Fruit fly (Drosophila melanogaster) whole organism, larva: ENCODE data around the gene pug.

Source experiments
- noc ChIP-seq: fragments of 200-800 bp; sonication (Bioruptor generic); optimal IDR thresholded peaks from 3 replicates; lab custom pipeline; 2019; ENCODE audit warnings: missing biosample characterization, mild to moderate bottlenecking, missing genetic modification characterization, moderate library complexity

Gene pug

DNA sequence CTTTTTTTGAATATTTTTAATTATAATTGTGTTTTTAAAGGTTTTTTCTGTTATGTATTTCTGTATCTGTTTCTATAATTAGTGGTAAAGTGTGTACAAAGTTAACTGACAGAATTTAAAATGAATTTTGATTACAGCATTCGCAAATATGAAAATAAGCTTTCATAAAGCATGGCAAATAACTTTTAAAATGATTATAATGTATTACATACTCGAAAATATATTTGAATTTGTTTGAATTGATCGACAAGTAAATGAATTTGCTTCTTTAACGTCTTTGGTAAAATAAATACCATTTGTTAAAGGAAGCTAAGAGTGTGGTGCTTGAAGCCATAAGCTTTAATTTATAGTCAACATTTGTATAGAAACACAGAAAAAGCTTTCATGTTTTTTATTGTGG is 14.8 kb downstream of the pug start, which contains the start of gene CG14689:
Gene CG14689 (minus strand): TSS at position 101 of the 400 bp plus-strand sequence.
- TF ChIP-seq noc (tag; lab: Kevin White, UChicago): no peak

DNA sequence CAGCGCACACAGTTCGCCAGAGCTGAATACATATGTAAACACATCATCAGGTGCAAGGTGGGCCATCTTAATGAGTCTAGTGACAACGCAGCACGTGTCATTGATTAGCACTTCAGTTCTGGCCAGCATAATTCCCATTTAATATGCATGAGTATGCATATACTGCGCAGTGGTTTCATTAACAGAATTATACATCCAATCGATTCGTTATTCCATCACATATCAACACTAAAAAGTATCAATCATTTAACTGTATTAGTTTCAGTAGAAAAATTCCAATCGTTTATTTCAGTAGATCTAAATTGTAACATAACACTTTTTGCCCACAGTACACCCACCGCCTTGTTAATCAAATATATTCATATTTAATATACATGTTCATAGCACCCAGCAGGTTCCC is 18.2 kb downstream of the pug start, which contains the start of gene CG4073:
Gene CG4073 (plus strand): TSS at position 301 of the 400 bp plus-strand sequence.
- TF ChIP-seq noc (tag; lab: Kevin White, UChicago): no peak

DNA sequence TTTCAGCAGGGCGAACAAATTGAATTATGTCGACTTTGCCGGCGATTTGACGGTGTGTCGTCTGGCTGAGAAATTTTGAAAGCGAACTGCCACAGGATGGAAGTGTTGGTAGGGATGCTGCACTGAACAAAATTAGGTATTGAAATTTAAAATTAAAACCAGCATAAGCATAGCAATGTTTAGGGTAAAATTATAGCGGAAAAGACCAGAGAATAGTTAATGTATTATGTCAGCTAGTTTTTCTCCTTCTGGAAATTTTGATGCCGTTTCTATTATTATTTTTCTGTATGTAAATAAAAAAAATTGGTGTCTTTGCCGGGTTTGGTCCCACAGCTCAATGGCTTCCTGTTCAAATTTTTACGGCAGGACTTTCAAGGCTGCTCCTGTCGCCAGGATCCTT is 30.4 kb downstream of the pug start:
- TF ChIP-seq noc (tag; lab: Kevin White, UChicago): no peak

DNA sequence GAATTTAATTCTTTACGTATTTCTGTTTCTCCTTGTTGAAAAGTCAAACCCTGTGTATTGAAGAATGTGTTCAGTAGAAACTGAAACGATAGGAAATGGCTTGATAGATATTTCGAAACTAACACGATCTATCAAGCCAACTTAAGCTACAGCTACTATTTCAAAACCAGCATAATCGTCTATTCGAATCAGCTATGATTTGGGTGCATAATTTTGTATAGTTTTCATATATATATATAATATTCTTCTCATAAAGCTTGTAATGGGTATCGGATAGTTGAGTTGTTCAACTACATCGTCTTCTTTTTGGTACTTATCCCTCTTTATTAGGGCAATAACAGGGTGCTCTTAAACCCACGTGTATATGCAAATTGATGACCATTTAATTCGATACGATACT is 39.5 kb downstream of the pug start, which contains the start of gene tomboy20:
Gene tomboy20 (minus strand): TSS at position 101 of the 400 bp plus-strand sequence.
- TF ChIP-seq noc (tag; lab: Kevin White, UChicago): no peak

DNA sequence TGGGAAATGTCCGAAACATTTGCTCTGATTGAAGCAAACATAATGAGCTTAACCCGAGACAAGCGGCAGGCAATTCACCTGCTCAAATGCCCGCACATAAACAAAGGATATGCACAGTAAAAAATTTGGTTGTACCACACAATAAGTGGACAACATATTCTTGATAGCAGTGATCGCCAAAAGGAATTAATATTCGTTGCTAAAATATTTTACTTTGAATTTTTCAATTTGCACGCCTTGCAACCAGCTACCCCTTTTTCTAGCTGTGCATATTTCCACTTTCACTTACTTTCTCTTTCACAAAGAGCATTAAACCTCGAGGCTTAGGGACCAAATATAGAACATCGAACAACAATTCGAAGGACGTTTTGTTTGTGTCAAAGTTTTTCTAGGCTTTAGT is 51.3 kb downstream of the pug start:
- no peak for TF ChIP-seq noc (tag; lab: Kevin White, UChicago)

DNA sequence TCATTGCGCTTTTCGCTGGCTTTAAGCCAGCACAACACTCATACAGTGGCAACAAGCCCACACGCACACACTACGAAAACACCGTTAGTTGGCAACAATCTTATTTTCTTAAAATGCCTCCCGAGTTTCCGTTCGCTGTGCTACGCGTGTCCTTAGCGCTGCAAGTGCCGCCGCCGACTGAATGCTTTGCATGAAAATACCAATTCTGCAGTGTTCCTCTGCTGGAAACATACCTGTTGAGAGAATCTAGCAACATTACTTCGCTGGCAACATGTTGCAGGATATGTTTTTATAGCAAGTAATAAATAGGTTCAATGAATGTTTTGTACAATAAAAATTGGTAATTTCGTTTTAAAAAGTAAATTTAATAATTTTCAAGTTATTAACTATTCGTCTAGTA is 54.7 kb downstream of the pug start, which contains the start of gene TkR86C:
Gene TkR86C (minus strand): TSS at position 168 of the 400 bp plus-strand sequence.
- no peak for TF ChIP-seq noc (tag; lab: Kevin White, UChicago)
